Worm (Caenorhabditis elegans) whole organism, L1 larva: Measurements from ENCODE around the gene cylc-1.

ENCODE experiments used
- ama-1 ChIP-seq: fragments of 150-350 bp; optimal IDR thresholded peaks from 2 replicates; lab custom pipeline; 2014
- ceh-82 ChIP-seq, 3 experiments: fragments of 150-350 bp in 1 of 3; sonication (generic microtip) in 2 of 3; optimal IDR thresholded peaks; 2 replicates each; lab custom pipeline; 2014 to 2017; ENCODE audit warnings: missing biosample characterization in 3 of 3, missing genetic modification characterization in 3 of 3
- ces-1 ChIP-seq: fragments of 150-350 bp; optimal IDR thresholded peaks from 2 replicates; lab custom pipeline; 2014; ENCODE audit warnings: missing biosample characterization, missing genetic modification reagents, missing genetic modification characterization
- fos-1 ChIP-seq: fragments of 150-350 bp; optimal IDR thresholded peaks from 2 replicates; lab custom pipeline; 2014; ENCODE audit warnings: missing biosample characterization, missing genetic modification characterization
- mef-2 ChIP-seq: fragments of 150-350 bp; optimal IDR thresholded peaks from 2 replicates; lab custom pipeline; 2014; ENCODE audit warnings: missing biosample characterization, missing genetic modification characterization
- nhr-28 ChIP-seq: fragments of 150-350 bp; optimal IDR thresholded peaks from 2 replicates; lab custom pipeline; 2014; ENCODE audit warnings: missing biosample characterization, missing genetic modification characterization
- nhr-76 ChIP-seq: sonication (generic microtip); optimal IDR thresholded peaks from 2 replicates; lab custom pipeline; 2017; ENCODE audit warnings: missing biosample characterization, missing genetic modification characterization
- pqm-1 ChIP-seq: sonication (generic microtip); optimal IDR thresholded peaks from 3 replicates; lab custom pipeline; 2017; ENCODE audit warnings: missing biosample characterization, missing genetic modification characterization
- skn-1 ChIP-seq: fragments of 150-350 bp; optimal IDR thresholded peaks from 2 replicates; lab custom pipeline; 2014; ENCODE audit warnings: missing biosample characterization, missing genetic modification characterization
- sptf-1 ChIP-seq: fragments of 150-350 bp; optimal IDR thresholded peaks from 2 replicates; lab custom pipeline; 2014; ENCODE audit warnings: missing biosample characterization, missing genetic modification characterization
- zag-1 ChIP-seq: fragments of 150-350 bp; optimal IDR thresholded peaks from 2 replicates; lab custom pipeline; 2014; ENCODE audit warnings: missing biosample characterization, missing genetic modification characterization

ce11 chrIV:5272518-5272917, 46.9 kb upstream of the cylc-1 start, which contains the start of gene F36H12.3:
- TF ChIP-seq ces-1 (GFP tag; lab: Kevin White, UChicago) = no peak
- TF ChIP-seq sptf-1 = no peak
- no peak for TF ChIP-seq skn-1 (tag; lab: Kevin White, UChicago)
- TF ChIP-seq fos-1 (tag; lab: Kevin White, UChicago) = no peak
- no peak for TF ChIP-seq nhr-76 (tag; lab: Kevin White, UChicago)
- no peak for TF ChIP-seq ceh-82 (tag; optimal IDR thresholded peaks at IDR 0.05; lab: Kevin White, UChicago)
- TF ChIP-seq zag-1 = no peak
- no peak for TF ChIP-seq ama-1 (lab: Kevin White, UChicago)
- TF ChIP-seq mef-2 (tag; lab: Kevin White, UChicago) = no peak
- no peak for TF ChIP-seq pqm-1
- no peak for TF ChIP-seq nhr-28 (tag; lab: Kevin White, UChicago)
